Worm (Caenorhabditis elegans) whole organism, L4/young adult: ENCODE data around the gene nlp-60.

ENCODE experiments used
- W03F9.2 ChIP-seq: fragments of 150-350 bp; optimal IDR thresholded peaks from 2 replicates; lab custom pipeline; 2014; ENCODE audit warnings: missing biosample characterization, missing genetic modification characterization
- dao-5 ChIP-seq: sonication (generic microtip); optimal IDR thresholded peaks from 2 replicates; lab custom pipeline; 2016; ENCODE audit warnings: missing genotype, missing genetic modification characterization, moderate library complexity, missing compliant biosample characterization
- him-1 ChIP-seq: sonication (generic microtip); optimal IDR thresholded peaks from 2 replicates; lab custom pipeline; 2016; ENCODE audit warnings: missing genotype, missing genetic modification reagents, missing genetic modification characterization, missing compliant biosample characterization

nlp-60 gene

DNA sequence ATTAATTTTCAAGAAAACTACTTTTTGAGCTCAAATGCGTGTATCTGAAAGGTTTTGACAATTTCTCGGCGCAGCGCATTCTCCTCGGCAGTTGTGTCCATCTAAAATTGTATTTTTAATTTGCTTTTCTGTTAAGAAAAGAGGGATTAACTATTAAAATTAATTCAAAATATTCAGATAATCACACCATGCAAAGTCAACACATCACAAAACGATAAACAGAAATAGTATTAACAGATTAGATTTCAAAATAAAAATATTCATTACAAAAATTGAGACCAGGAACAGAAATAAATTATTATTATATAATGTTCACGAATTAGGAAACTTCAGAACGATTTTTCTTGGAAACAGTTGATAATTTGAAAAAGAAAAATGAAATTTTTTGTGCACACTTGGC, 7.4 kb upstream of the nlp-60 start, which contains the start of gene pole-2:
TSS of gene pole-2 (minus strand) at position 101 of the 400 bp plus-strand sequence.
- TF ChIP-seq him-1 (tag; lab: Kevin White, UChicago) (no peak), dao-5 (tag; lab: Kevin White, UChicago) (no peak), W03F9.2 (tag; lab: Kevin White, UChicago) (no peak)

DNA sequence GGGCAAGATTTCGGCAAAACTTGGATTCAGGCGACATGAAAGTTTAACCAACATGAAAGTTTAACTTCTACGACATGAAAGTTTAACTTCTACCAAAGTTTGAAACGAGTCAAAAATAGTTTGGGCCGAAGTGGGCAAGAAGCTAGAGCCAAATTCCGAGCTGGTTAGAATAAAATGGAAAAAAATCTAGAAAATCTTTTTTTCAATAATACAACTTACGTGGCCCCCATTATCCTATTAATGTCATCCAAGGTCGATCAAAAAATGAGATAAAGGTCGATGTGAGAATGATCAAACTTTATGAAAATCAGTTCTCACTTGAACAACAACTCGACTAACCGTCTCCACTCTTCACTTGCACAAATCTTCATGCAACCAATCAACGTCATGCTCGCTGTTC, 1.8 kb downstream of the nlp-60 start, which contains the start of gene F08B4.8:
TSS of gene F08B4.8 (plus strand) at position 301 of the 400 bp plus-strand sequence.
- no peak for TF ChIP-seq dao-5 (tag; lab: Kevin White, UChicago)
- TF ChIP-seq him-1 (tag; lab: Kevin White, UChicago): no peak
- no peak for TF ChIP-seq W03F9.2 (tag; lab: Kevin White, UChicago)

DNA sequence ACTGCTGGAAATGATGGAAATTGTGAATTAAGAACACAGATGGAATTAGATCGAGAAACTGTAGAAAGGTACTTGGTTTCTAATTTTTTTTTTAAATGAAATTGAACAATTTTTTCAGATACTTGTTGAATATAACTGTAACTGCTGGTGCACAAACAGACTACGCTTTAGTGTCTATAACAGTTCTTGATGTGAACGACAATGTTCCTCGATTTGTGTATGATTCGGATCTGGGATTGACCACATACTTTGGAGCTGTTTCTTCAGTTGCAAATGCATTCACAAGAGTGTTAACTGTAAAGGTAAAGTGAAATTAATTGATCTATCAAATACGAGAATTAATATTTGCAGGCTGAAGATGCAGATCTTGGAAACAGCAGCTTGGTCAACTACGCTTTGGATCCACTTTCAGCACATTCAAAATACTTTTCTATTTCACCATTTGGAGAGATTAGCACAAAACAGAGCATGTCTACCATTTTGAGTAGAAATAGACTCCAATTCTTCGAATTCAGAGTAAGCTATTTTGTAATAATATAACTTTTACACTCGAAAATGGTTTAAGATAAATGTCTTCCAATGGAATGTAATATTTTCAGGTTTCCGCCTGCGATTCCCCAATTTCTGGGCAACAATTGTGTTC, 5.3 kb downstream of the nlp-60 start:
- TF ChIP-seq W03F9.2 (tag; lab: Kevin White, UChicago) (no peak), dao-5 (tag; lab: Kevin White, UChicago) (no peak), him-1 (tag; lab: Kevin White, UChicago) (no peak)

DNA sequence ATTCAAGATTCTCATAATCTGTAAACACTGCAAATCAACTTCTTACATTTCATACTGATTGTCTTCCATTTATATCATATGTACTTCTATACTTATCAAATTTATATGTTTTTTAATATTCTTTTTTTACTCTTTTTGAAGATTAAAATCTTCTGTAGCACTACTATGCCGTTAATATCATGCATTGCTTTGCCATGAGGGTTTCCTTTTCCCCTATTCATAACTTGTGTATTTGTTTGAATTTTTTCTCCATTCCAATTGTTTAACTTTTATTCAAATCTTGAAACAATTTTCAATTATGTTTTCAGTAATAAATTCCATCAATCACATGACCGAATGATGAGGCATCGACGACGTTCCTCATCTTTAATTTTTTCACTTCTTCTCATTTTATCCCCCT, 10.5 kb downstream of the nlp-60 start, which contains the start of gene cdh-5:
TSS of gene cdh-5 (plus strand) at position 301 of the 400 bp plus-strand sequence.
- no peak for TF ChIP-seq W03F9.2 (tag; lab: Kevin White, UChicago)
- TF ChIP-seq him-1 (tag; lab: Kevin White, UChicago): no peak
- no peak for TF ChIP-seq dao-5 (tag; lab: Kevin White, UChicago)

DNA sequence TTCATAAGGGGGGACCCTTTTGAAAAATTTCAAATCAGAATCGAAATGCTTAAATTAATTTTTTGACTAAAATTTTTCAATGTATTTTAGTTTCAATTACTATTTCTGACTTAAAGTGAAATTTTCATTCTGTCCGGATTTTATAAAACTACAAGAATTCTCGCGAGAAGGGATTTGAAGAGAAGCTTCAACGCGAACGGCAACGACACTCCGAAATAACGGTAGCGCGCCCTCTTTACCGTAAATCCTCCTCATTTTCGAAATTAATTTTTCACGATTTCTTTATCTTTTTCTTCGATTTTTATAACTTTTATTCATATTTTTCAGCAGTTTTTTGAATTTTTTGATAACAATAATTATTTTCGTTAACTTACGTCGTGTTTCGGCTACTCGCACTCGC, 13.3 kb downstream of the nlp-60 start:
- TF ChIP-seq W03F9.2 (tag; lab: Kevin White, UChicago) (no peak), dao-5 (tag; lab: Kevin White, UChicago) (no peak), him-1 (tag; lab: Kevin White, UChicago) (no peak)

DNA sequence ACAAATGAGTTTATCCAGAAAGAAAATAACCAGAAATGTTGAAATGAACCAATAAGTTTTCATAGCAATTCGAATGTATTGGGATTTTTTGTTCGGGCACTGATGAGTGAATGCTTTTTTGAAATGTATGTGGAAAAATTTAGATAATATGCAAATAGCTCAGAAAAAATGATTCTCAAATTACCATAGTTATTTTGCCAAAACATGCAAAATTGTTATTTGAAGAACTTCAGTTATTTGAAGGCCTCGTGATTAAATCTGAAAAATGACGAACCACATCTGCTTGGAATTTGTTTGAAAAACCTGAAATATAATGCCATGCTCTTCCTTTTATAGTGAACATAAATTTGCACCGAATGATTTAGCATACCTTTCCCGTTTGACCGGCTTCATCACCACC, 21.0 kb downstream of the nlp-60 start, which contains the start of gene C49C8.6:
TSS of gene C49C8.6 (minus strand) at position 101 of the 400 bp plus-strand sequence.
- TF ChIP-seq W03F9.2 (tag; lab: Kevin White, UChicago) (no peak), him-1 (tag; lab: Kevin White, UChicago) (no peak), dao-5 (tag; lab: Kevin White, UChicago) (no peak)

DNA sequence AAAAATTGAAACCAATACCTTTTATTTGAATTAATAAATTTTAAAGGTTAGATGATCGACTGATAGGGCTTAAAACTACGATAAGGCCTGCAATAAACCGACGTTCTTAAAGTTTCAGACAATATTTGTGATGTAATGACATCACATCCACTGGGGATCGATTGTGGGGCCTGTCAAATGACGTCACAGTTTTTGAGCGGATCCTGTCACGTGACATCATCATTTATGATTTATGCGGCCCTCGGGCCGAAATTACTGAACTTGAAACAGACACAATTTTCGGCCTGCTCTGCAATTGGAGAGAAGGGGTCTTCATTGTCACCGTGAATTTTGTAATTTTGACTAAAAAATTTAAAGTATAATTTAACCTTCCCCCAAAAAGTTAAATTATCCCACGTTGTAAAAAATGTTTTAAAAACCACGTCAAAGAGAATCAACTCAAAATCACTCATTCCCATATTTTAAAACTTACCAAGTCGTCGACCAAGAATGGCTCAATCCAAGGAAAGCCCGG, 25.0 kb downstream of the nlp-60 start, which contains the start of gene C49C8.1:
TSS of gene C49C8.1 (plus strand) at position 464 of the 514 bp plus-strand sequence.
- no peak for TF ChIP-seq dao-5 (tag; lab: Kevin White, UChicago)
- no peak for TF ChIP-seq W03F9.2 (tag; lab: Kevin White, UChicago)
- no peak for TF ChIP-seq him-1 (tag; lab: Kevin White, UChicago)

DNA sequence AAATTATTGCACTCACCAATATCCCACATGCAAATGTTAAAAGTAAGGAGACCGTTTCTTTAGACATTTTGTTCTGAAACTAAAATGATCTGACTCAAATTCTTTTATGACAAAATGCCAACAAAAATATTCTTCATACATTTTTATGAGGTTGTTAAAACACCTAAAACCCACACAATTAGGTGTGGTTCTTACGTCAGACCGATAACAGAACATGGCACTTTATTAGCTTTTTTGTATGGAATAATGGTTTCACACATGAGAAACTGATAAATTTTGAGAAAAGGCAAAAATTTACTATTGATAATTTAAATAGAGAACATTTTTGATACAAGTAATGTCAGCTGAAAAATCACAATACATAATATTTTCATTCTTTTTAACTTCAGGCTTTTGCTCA, 25.5 kb downstream of the nlp-60 start, which contains the start of gene C49C8.5:
TSS of gene C49C8.5 (minus strand) at position 73 of the 400 bp plus-strand sequence.
- TF ChIP-seq dao-5 (tag; lab: Kevin White, UChicago): no peak
- TF ChIP-seq W03F9.2 (tag; lab: Kevin White, UChicago): no peak
- no peak for TF ChIP-seq him-1 (tag; lab: Kevin White, UChicago)

DNA sequence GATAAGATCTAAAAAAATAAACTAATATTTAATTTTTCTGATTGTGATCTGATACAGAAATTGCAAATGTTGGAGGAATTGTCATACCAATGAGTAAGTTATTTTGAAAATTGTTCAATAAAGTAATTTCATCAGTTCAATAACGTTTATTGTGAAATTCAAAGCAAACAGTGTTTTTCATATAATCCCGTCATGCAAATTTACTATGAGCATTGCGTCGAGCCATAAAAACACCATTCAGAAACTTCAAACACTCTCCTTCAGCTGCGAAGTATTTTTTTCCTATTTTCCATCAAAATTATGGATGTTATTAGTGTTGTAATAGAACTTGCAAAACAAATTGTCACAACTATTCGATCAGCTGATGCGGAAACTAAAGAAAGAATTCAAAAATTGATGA, 27.3 kb downstream of the nlp-60 start, which contains the start of gene C49C8.8:
TSS of gene C49C8.8 (plus strand) at position 301 of the 400 bp plus-strand sequence.
- TF ChIP-seq W03F9.2 (tag; lab: Kevin White, UChicago) (no peak), dao-5 (tag; lab: Kevin White, UChicago) (no peak), him-1 (tag; lab: Kevin White, UChicago) (no peak)

DNA sequence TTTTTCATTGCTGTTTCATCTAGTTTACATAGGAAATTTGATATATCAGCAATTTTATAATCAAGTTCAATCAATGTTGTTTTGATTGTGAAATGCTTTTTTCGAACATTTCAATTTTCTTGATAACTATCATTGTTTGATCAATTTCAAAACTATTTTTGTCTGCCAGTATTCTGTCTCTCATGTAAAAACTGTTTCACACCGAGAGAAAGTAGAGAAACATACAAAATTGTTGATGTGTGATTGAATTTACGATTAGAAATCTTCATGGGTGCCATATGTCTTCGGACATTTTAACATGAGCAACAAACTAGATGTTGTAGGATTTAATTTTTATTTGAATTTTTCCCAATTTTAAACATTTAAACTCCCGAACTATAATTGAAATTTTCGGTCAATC, 28.4 kb downstream of the nlp-60 start, which contains the start of gene C49C8.2:
TSS of gene C49C8.2 (plus strand) at position 393 of the 400 bp plus-strand sequence.
- TF ChIP-seq dao-5 (tag; lab: Kevin White, UChicago): no peak
- TF ChIP-seq W03F9.2 (tag; lab: Kevin White, UChicago): no peak
- no peak for TF ChIP-seq him-1 (tag; lab: Kevin White, UChicago)

DNA sequence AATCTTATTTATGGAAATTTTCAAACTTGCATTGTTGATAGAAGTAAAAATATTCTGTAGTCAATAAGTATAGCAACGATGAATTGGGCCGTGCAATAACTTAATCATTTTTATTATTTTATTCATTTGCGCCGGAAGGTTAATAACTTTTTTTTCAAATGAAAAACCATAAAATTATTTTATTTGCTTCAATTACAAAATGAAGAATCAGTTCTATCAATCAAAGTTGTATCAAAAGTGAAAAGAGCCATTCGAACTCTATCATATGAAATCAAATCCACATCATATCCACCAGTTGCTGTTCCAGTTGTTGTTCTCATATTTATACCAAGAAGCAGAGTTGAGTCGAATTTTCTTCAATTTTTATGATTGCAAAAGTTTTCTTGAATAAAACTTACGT, 30.6 kb downstream of the nlp-60 start, which contains the start of gene cyp-33E1:
TSS of gene cyp-33E1 (minus strand) at position 101 of the 400 bp plus-strand sequence.
- TF ChIP-seq him-1 (tag; lab: Kevin White, UChicago) (no peak), dao-5 (tag; lab: Kevin White, UChicago) (no peak), W03F9.2 (tag; lab: Kevin White, UChicago) (no peak)

DNA sequence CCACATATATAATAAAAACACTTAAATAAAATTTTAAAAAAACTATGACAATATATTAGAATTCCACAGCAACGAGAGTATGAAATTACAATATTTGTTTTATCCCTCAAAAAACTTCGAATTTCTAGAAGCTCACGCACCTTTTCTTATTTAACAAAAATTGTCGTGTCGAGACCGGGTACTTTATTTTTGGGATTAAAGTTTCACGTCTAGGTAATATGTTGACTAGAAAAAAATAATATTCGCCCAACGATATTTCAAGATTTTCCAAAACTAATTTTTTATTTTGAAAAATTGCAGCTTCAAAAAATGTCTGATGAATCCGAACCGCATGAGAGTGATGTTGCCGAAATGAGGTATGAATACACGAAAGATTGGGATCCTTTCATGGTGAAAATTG, 34.7 kb downstream of the nlp-60 start, which contains the start of gene C49C8.3:
TSS of gene C49C8.3 (plus strand) at position 301 of the 400 bp plus-strand sequence.
- no peak for TF ChIP-seq dao-5 (tag; lab: Kevin White, UChicago)
- TF ChIP-seq W03F9.2 (tag; lab: Kevin White, UChicago): no peak
- TF ChIP-seq him-1 (tag; lab: Kevin White, UChicago): no peak

DNA sequence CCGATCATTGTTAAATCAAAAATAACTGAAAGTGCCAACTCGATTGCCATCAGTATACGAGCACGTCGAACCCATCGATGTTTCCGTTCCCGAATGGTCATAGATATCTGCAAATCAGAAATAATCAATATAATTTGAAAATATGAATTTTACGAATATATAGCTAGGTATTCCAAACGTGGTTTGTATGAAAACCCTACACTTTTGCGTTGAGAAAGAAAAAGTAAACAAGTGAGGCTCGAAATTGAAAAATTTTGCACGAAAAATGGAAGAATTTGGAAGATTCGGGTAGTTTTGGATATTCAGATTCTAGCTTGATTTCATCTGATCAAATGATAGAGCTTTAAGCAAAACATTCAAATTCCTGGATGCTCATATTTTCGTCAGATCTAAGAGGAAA, 40.4 kb downstream of the nlp-60 start, which contains the start of gene F42A9.9:
TSS of gene F42A9.9 (minus strand) at position 101 of the 400 bp plus-strand sequence.
- no peak for TF ChIP-seq dao-5 (tag; lab: Kevin White, UChicago)
- no peak for TF ChIP-seq him-1 (tag; lab: Kevin White, UChicago)
- no peak for TF ChIP-seq W03F9.2 (tag; lab: Kevin White, UChicago)
